Fruit fly (Drosophila melanogaster) whole organism, embryonic: ENCODE data around the gene Pgant7.

Experiments used
- Adf1 ChIP-seq: fragments of 200-800 bp; sonication (Bioruptor generic); IDR thresholded peaks from 2 replicates; pipeline ENCODE4 v1.3.6; 2022; ENCODE audit warnings: missing biosample characterization, missing genetic modification characterization
- Bgb ChIP-seq: fragments of 200-800 bp; sonication (Bioruptor generic); IDR thresholded peaks from 2 replicates; pipeline ENCODE4 v1.3.6; 2022; ENCODE audit warnings: missing biosample characterization, missing genetic modification characterization; ENCODE audit not compliant: partially characterized antibody
- CG1024 ChIP-seq: fragments of 200-800 bp; sonication (Bioruptor generic); IDR thresholded peaks from 2 replicates; pipeline ENCODE4 v1.3.6; 2022; ENCODE audit warnings: missing biosample characterization, missing genetic modification characterization
- CG10274 ChIP-seq: fragments of 200-800 bp; sonication (Bioruptor generic); optimal IDR thresholded peaks from 3 replicates; lab custom pipeline; 2017; ENCODE audit warnings: missing biosample characterization, mild to moderate bottlenecking, missing genetic modification characterization
- CG10543 ChIP-seq: fragments of 200-800 bp; sonication (Bioruptor generic); optimal IDR thresholded peaks from 3 replicates; lab custom pipeline; 2017; ENCODE audit warnings: missing biosample characterization, mild to moderate bottlenecking, missing genetic modification characterization, moderate library complexity
- CG12219 ChIP-seq: fragments of 200-800 bp; sonication (Bioruptor generic); optimal IDR thresholded peaks from 3 replicates; lab custom pipeline; 2018; ENCODE audit warnings: missing biosample characterization, mild to moderate bottlenecking, missing genetic modification characterization
- CG12942 ChIP-seq: fragments of 200-800 bp; sonication (Bioruptor generic); optimal IDR thresholded peaks from 3 replicates; lab custom pipeline; 2016; ENCODE audit warnings: missing biosample characterization, missing genetic modification characterization
- CG14014 ChIP-seq: fragments of 200-800 bp; sonication (Bioruptor generic); IDR thresholded peaks from 2 replicates; pipeline ENCODE4 v1.3.6; 2022; ENCODE audit warnings: missing biosample characterization, missing genetic modification characterization
- CG14710 ChIP-seq: fragments of 200-800 bp; sonication (Bioruptor generic); optimal IDR thresholded peaks from 3 replicates; lab custom pipeline; 2019; ENCODE audit warnings: missing biosample characterization, mild to moderate bottlenecking, missing genetic modification characterization, moderate library complexity
- CG16863 ChIP-seq: fragments of 200-800 bp; sonication (Bioruptor generic); optimal IDR thresholded peaks from 3 replicates; lab custom pipeline; 2016; ENCODE audit warnings: missing biosample characterization, missing genetic modification characterization
- CG17802 ChIP-seq: fragments of 200-800 bp; sonication (Bioruptor generic); optimal IDR thresholded peaks from 2 replicates; lab custom pipeline; 2018; ENCODE audit warnings: missing biosample characterization, mild to moderate bottlenecking, missing genetic modification characterization, moderate library complexity
- CG2678 ChIP-seq: fragments of 200-800 bp; sonication (Bioruptor generic); optimal IDR thresholded peaks from 3 replicates; lab custom pipeline; 2019; ENCODE audit warnings: missing biosample characterization, mild to moderate bottlenecking, missing genetic modification characterization, moderate library complexity
- CG2712 ChIP-seq: fragments of 200-800 bp; optimal IDR thresholded peaks from 3 replicates; lab custom pipeline; 2019; ENCODE audit warnings: missing biosample characterization, mild to moderate bottlenecking, missing genetic modification characterization, moderate library complexity
- CG31441 ChIP-seq: fragments of 200-800 bp; sonication (Bioruptor generic); IDR thresholded peaks from 2 replicates; pipeline ENCODE4 v1.3.6; 2022; ENCODE audit warnings: missing biosample characterization, missing genetic modification characterization
- CG4328 ChIP-seq: fragments of 200-800 bp; sonication (Bioruptor generic); optimal IDR thresholded peaks from 3 replicates; lab custom pipeline; 2017; ENCODE audit warnings: missing biosample characterization, missing genetic modification reagents, missing genetic modification characterization
- CG4730 ChIP-seq: fragments of 200-800 bp; sonication (Bioruptor generic); IDR thresholded peaks from 2 replicates; pipeline ENCODE4 v1.3.6; 2022; ENCODE audit warnings: missing biosample characterization, missing genetic modification characterization
- CG9932 ChIP-seq: fragments of 200-800 bp; sonication (Bioruptor generic); IDR thresholded peaks from 2 replicates; pipeline ENCODE4 v1.3.6; 2022; ENCODE audit warnings: missing biosample characterization, missing genetic modification characterization
- Camta ChIP-seq: fragments of 200-800 bp; sonication (Bioruptor generic); optimal IDR thresholded peaks from 2 replicates; lab custom pipeline; 2016; ENCODE audit warnings: missing biosample characterization, missing genetic modification characterization
- D ChIP-seq, 2 experiments: fragments of 200-800 bp in 1 of 2; fragments of >200 bp in 1 of 2; sonication (Bioruptor generic) in 1 of 2; optimal IDR thresholded peaks; 2 replicates in 1 of 2; 3 replicates in 1 of 2; lab custom pipeline; 2017; ENCODE audit warnings: mild to moderate bottlenecking in 1 of 2, missing biosample characterization in 1 of 2, missing genetic modification characterization in 1 of 2, missing genetic modification reagents in 1 of 2
- Dll ChIP-seq: fragments of 200-800 bp; sonication (Bioruptor generic); IDR thresholded peaks from 4 replicates; pipeline ENCODE4 v1.3.6; 2022; ENCODE audit warnings: missing biosample characterization, missing genetic modification characterization; ENCODE audit not compliant: partially characterized antibody
- Fer3 ChIP-seq: fragments of 200-800 bp; sonication (Bioruptor generic); optimal IDR thresholded peaks from 2 replicates; lab custom pipeline; 2018; ENCODE audit warnings: missing biosample characterization, mild to moderate bottlenecking, missing genetic modification characterization, moderate library complexity
- Hand ChIP-seq: fragments of 200-800 bp; sonication (Bioruptor generic); optimal IDR thresholded peaks from 2 replicates; lab custom pipeline; 2017; ENCODE audit warnings: mild to moderate bottlenecking, missing biosample characterization, missing genetic modification reagents, missing genetic modification characterization
- Hey ChIP-seq: fragments of 200-800 bp; sonication (Bioruptor generic); optimal IDR thresholded peaks from 3 replicates; lab custom pipeline; 2018; ENCODE audit warnings: missing biosample characterization, mild to moderate bottlenecking, missing genetic modification characterization
- HmgZ ChIP-seq: fragments of 200-800 bp; sonication (Bioruptor generic); optimal IDR thresholded peaks from 2 replicates; lab custom pipeline; 2018; ENCODE audit warnings: missing biosample characterization, mild to moderate bottlenecking, missing genetic modification characterization
- Hr51 ChIP-seq, 2 experiments: fragments of 200-800 bp; sonication (Bioruptor generic); optimal IDR thresholded peaks; 2 replicates in 1 of 2; 3 replicates in 1 of 2; lab custom pipeline; 2016 to 2018; ENCODE audit warnings: missing biosample characterization in 2 of 2, missing genetic modification characterization in 2 of 2, mild to moderate bottlenecking in 1 of 2, moderate library complexity in 1 of 2
- Lim3 ChIP-seq: fragments of 200-800 bp; sonication (Bioruptor generic); IDR thresholded peaks from 2 replicates; pipeline ENCODE4 v1.3.6; 2022; ENCODE audit warnings: missing biosample characterization, missing genetic modification characterization
- Optix ChIP-seq: fragments of 200-800 bp; sonication (Bioruptor generic); IDR thresholded peaks from 3 replicates; pipeline ENCODE4 v1.3.6; 2022; ENCODE audit warnings: missing biosample characterization, missing genetic modification characterization
- TFAM ChIP-seq: fragments of 200-800 bp; sonication (Bioruptor generic); optimal IDR thresholded peaks from 2 replicates; lab custom pipeline; 2017; ENCODE audit warnings: missing biosample characterization, missing genetic modification characterization, inconsistent platforms
- ap ChIP-seq: fragments of 200-800 bp; sonication (Bioruptor generic); IDR thresholded peaks from 2 replicates; pipeline ENCODE4 v1.3.6; 2022; ENCODE audit warnings: missing biosample characterization, missing genetic modification characterization
- bab2 ChIP-seq: fragments of 200-800 bp; sonication (Bioruptor generic); optimal IDR thresholded peaks from 2 replicates; lab custom pipeline; 2016; ENCODE audit warnings: missing biosample characterization, missing genetic modification characterization
- chinmo ChIP-seq: fragments of 200-800 bp; sonication (Bioruptor generic); IDR thresholded peaks from 4 replicates; pipeline ENCODE4 v1.3.6; 2022; ENCODE audit warnings: missing biosample characterization, missing genetic modification characterization; ENCODE audit not compliant: partially characterized antibody
- crp ChIP-seq, 2 experiments: fragments of 200-800 bp; sonication (Bioruptor generic); optimal IDR thresholded peaks; 2 replicates in 1 of 2; 3 replicates in 1 of 2; lab custom pipeline; 2017; ENCODE audit warnings: missing biosample characterization in 2 of 2, missing genetic modification characterization in 2 of 2, mild to moderate bottlenecking in 1 of 2, moderate library complexity in 1 of 2
- dan ChIP-seq: fragments of 200-800 bp; sonication (Bioruptor generic); IDR thresholded peaks from 2 replicates; pipeline ENCODE4 v1.3.6; 2022; ENCODE audit warnings: missing biosample characterization, missing genetic modification characterization
- disco-r ChIP-seq: fragments of 200-800 bp; sonication (Bioruptor generic); optimal IDR thresholded peaks from 2 replicates; lab custom pipeline; 2016; ENCODE audit warnings: missing biosample characterization, missing genetic modification characterization
- dmrt99B ChIP-seq: fragments of 200-800 bp; sonication (Bioruptor generic); optimal IDR thresholded peaks from 2 replicates; lab custom pipeline; 2018; ENCODE audit warnings: missing biosample characterization, mild to moderate bottlenecking, missing genetic modification characterization, moderate library complexity
- gcm ChIP-seq: fragments of 200-800 bp; sonication (Bioruptor generic); optimal IDR thresholded peaks from 2 replicates; lab custom pipeline; 2019; ENCODE audit warnings: missing biosample characterization, mild to moderate bottlenecking, missing genetic modification characterization, moderate library complexity
- hth ChIP-seq: fragments of >200 bp; optimal IDR thresholded peaks from 2 replicates; lab custom pipeline; 2017; ENCODE audit warnings: inconsistent platforms
- inv ChIP-seq: fragments of 200-800 bp; sonication (Bioruptor generic); IDR thresholded peaks from 2 replicates; pipeline ENCODE4 v1.3.6; 2022; ENCODE audit warnings: missing biosample characterization, missing genetic modification characterization; ENCODE audit not compliant: partially characterized antibody
- jigr1 ChIP-seq: fragments of 200-800 bp; sonication (Bioruptor generic); IDR thresholded peaks from 3 replicates; pipeline ENCODE4 v1.3.6; 2022; ENCODE audit warnings: missing biosample characterization, missing genetic modification characterization
- kay ChIP-seq: fragments of 200-800 bp; sonication (Bioruptor generic); optimal IDR thresholded peaks from 2 replicates; lab custom pipeline; 2016; ENCODE audit warnings: missing biosample characterization, missing genetic modification characterization
- lilli ChIP-seq: fragments of 200-800 bp; sonication (Bioruptor generic); optimal IDR thresholded peaks from 3 replicates; lab custom pipeline; 2016; ENCODE audit warnings: missing biosample characterization, missing genetic modification characterization
- nerfin-1 ChIP-seq: fragments of 200-800 bp; sonication (Bioruptor generic); optimal IDR thresholded peaks from 3 replicates; lab custom pipeline; 2019; ENCODE audit warnings: missing biosample characterization, mild to moderate bottlenecking, missing genetic modification characterization, moderate library complexity
- onecut ChIP-seq: fragments of 200-800 bp; sonication (Bioruptor generic); IDR thresholded peaks from 2 replicates; pipeline ENCODE4 v1.3.6; 2022; ENCODE audit warnings: missing biosample characterization, missing genetic modification characterization
- peb ChIP-seq: fragments of 200-800 bp; sonication (Bioruptor generic); IDR thresholded peaks from 2 replicates; pipeline ENCODE4 v1.3.6; 2022; ENCODE audit warnings: missing biosample characterization, missing genetic modification characterization
- run ChIP-seq: fragments of 200-800 bp; sonication (Bioruptor generic); optimal IDR thresholded peaks from 3 replicates; lab custom pipeline; 2018; ENCODE audit warnings: missing biosample characterization, mild to moderate bottlenecking, missing genetic modification characterization
- sim ChIP-seq: fragments of 200-800 bp; sonication (Bioruptor generic); IDR thresholded peaks from 2 replicates; pipeline ENCODE4 v1.3.6; 2022; ENCODE audit warnings: missing biosample characterization, missing genetic modification characterization
- sqz ChIP-seq: fragments of 200-800 bp; sonication (Bioruptor generic); optimal IDR thresholded peaks from 3 replicates; lab custom pipeline; 2018; ENCODE audit warnings: missing biosample characterization, mild to moderate bottlenecking, missing genetic modification characterization
- stc ChIP-seq: fragments of 200-800 bp; sonication (Bioruptor generic); IDR thresholded peaks from 2 replicates; pipeline ENCODE4 v1.3.6; 2022; ENCODE audit warnings: missing biosample characterization, missing genetic modification characterization
- stwl ChIP-seq: fragments of 200-800 bp; sonication (Bioruptor generic); optimal IDR thresholded peaks from 3 replicates; lab custom pipeline; 2018; ENCODE audit warnings: missing biosample characterization, mild to moderate bottlenecking, missing genetic modification characterization, moderate library complexity
- tgo ChIP-seq: fragments of 200-800 bp; sonication (Bioruptor generic); IDR thresholded peaks from 3 replicates; pipeline ENCODE4 v1.3.6; 2022; ENCODE audit warnings: missing biosample characterization, missing genetic modification characterization
- tio ChIP-seq: fragments of 200-800 bp; sonication (Bioruptor generic); optimal IDR thresholded peaks from 2 replicates; lab custom pipeline; 2017; ENCODE audit warnings: missing biosample characterization, missing genetic modification characterization, inconsistent platforms
- unpg ChIP-seq: fragments of 200-800 bp; sonication (Bioruptor generic); optimal IDR thresholded peaks from 3 replicates; lab custom pipeline; 2018; ENCODE audit warnings: missing biosample characterization, mild to moderate bottlenecking, missing genetic modification characterization, moderate library complexity

Gene Pgant7

DNA sequence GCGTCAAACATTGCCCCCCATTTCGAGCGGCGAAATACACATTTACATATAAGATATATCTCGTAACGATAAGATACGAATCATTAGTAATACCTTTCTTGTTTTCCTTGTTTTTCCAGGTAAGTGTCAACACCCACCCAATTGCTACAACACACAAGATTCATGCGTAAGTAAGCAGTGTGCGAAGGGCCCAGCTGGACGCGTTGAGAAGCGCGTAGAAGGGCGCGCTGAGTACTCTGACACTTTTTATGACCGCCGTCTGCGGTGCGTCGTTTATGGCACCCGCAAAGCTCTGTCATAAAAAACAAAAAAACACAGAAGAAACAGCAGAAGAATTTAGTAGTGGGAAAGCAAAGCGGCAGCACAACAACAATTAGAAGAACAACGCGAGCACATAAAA lies 47.9 kb upstream of the Pgant7 start (continued):
- TF ChIP-seq lilli (no peak), Dll (GFP tag; lab: Robert Waterston, UW) (no peak), D (optimal IDR thresholded peaks at IDR 0.05; lab: Kevin White, UChicago) (no peak), D (GFP tag; optimal IDR thresholded peaks at IDR 0.05; lab: Kevin White, UChicago) (no peak), run (tag; lab: Kevin White, UChicago) (peak; percentile 31), peb (GFP tag; lab: Robert Waterston, UW) (no peak), gcm (GFP tag; lab: Kevin White, UChicago) (no peak), CG17802 (tag; lab: Kevin White, UChicago) (no peak), dan (GFP tag; lab: Robert Waterston, UW) (no peak), tio (GFP tag; lab: Kevin White, UChicago) (no peak), tgo (GFP tag; lab: Robert Waterston, UW) (no peak), sqz (peak; percentile 19), Bgb (GFP tag; lab: Robert Waterston, UW) (no peak), kay (GFP tag; lab: Kevin White, UChicago) (no peak), Camta (no peak), hth (lab: Kevin White, UChicago) (no peak), stwl (tag; lab: Kevin White, UChicago) (no peak), CG10543 (peak; percentile 10), Hey (tag; lab: Kevin White, UChicago) (no peak), inv (GFP tag; lab: Robert Waterston, UW) (no peak), CG2678 (tag; lab: Kevin White, UChicago) (peak; percentile 20), crp (GFP tag; optimal IDR thresholded peaks at IDR 0.05; lab: Kevin White, UChicago) (no peak), nerfin-1 (peak; percentile 7), CG14710 (tag; lab: Kevin White, UChicago) (no peak), TFAM (GFP tag; lab: Kevin White, UChicago) (no peak), HmgZ (no peak), Optix (GFP tag; lab: Robert Waterston, UW) (no peak), ap (no peak), CG2712 (tag; lab: Kevin White, UChicago) (no peak), Fer3 (tag; lab: Kevin White, UChicago) (no peak), bab2 (no peak), Hr51 (GFP tag; optimal IDR thresholded peaks at IDR 0.05; lab: Kevin White, UChicago) (no peak), onecut (no peak), CG12219 (no peak), CG10274 (no peak), dmrt99B (tag; lab: Kevin White, UChicago) (no peak), disco-r (GFP tag; lab: Kevin White, UChicago) (no peak), CG1024 (GFP tag; lab: Robert Waterston, UW) (no peak)

DNA sequence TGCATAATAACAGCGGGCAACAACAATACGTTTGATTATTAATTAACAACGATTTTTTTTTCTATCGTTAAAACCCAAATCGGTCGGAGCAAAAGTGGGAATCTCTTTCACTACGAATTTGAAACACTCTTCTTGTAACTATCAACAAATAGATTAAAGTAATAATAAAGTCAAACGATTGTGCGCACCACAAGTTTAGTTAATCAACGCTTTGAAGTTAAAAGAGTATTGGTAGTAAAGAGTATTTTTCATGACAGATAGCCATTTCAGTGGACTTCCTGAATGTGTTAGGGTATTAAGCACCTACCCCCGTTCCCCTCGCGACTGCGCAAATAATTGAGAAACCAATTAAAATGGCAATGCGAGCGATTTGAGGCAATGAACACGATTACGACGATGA lies 47.0 kb upstream of the Pgant7 start:
- TF ChIP-seq Adf1 (GFP tag; lab: Robert Waterston, UW): peak; percentile 53; the same call in 1 of the 2 replicates
- no peak for TF ChIP-seq hth (lab: Kevin White, UChicago)
- TF ChIP-seq Hand (GFP tag; lab: Kevin White, UChicago): peak; percentile 41
- TF ChIP-seq CG31441 (GFP tag; lab: Robert Waterston, UW): peak; percentile 82
- TF ChIP-seq stc (GFP tag; lab: Robert Waterston, UW): peak; percentile 84
- peak; percentile 12 for TF ChIP-seq CG4328 (GFP tag; lab: Kevin White, UChicago)
- TF ChIP-seq chinmo (GFP tag; lab: Robert Waterston, UW): no peak
- TF ChIP-seq CG12942 (GFP tag; lab: Kevin White, UChicago): peak; percentile 51
- peak; percentile 71 for TF ChIP-seq CG16863 (GFP tag; lab: Kevin White, UChicago)
- TF ChIP-seq CG14014: peak; percentile 89
- peak; percentile 87 for TF ChIP-seq CG9932 (GFP tag; lab: Robert Waterston, UW)
- peak; percentile 85 for TF ChIP-seq CG4730
- TF ChIP-seq Lim3: 0 out of 2 replicates have a peak, but pooled peaks have one; percentile 18
- TF ChIP-seq unpg (GFP tag; lab: Kevin White, UChicago): peak; percentile 82
- TF ChIP-seq sim: no peak
- TF ChIP-seq jigr1: peak; percentile 74; the same call in 2 of the 3 replicates
